Fruit fly (Drosophila melanogaster): ENCODE results near the gene CG14151.

DNA sequence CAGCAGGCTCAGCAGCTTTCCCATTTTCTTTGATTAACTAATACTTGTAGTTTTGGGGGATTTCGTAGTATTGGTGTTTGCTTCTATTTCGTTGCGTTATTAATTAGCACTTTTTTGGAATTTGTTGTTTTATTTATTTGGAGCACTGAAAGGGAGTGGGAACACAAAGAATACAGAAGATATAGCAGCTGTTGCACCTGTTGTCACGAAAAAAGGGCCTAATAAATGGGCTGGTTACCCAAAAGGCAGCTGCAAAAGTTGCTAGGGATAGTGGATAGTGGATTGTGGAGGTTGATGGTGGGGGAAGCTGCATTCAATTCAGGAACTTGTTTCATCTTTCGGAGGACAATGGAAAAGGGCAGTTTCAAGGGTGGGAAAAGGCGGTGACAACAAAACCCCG lies 31.2 kb upstream of the CG14151 start:
- TF ChIP-seq Sox14 (GFP tag; optimal IDR thresholded peaks at IDR 0.05) (no peak), net (GFP tag; optimal IDR thresholded peaks at IDR 0.05) (no peak), acj6 (GFP tag; optimal IDR thresholded peaks at IDR 0.05) (no peak), CG4318 (GFP tag; optimal IDR thresholded peaks at IDR 0.05) (no peak), esn (GFP tag; optimal IDR thresholded peaks at IDR 0.05) (no peak), fkh (GFP tag; optimal IDR thresholded peaks at IDR 0.05) (no peak), Met (GFP tag; optimal IDR thresholded peaks at IDR 0.05) (no peak), CG6854 (GFP tag; optimal IDR thresholded peaks at IDR 0.05) (no peak), CG11762 (GFP tag; optimal IDR thresholded peaks at IDR 0.05; ENCODE audit: insufficient read depth) (no peak), CG8319 (GFP tag; optimal IDR thresholded peaks at IDR 0.05) (no peak), Lpt (GFP tag; optimal IDR thresholded peaks at IDR 0.05) (no peak), CG3032 (tag; optimal IDR thresholded peaks at IDR 0.05) (no peak)

Data from whole organism, prepupa.